Worm (Caenorhabditis elegans) whole organism, early embryonic: Measurements from ENCODE around the gene srh-28.

Experiments
- F13C5.2 ChIP-seq: sonication (generic microtip); optimal IDR thresholded peaks from 2 replicates; lab custom pipeline; 2017; ENCODE audit warnings: mild to moderate bottlenecking, missing genetic modification characterization, inconsistent platforms, missing compliant biosample characterization
- ama-1 ChIP-seq: fragments of 150-350 bp; optimal IDR thresholded peaks from 2 replicates; lab custom pipeline; 2014
- hmbx-1 ChIP-seq: sonication (generic microtip); optimal IDR thresholded peaks from 2 replicates; lab custom pipeline; 2016; ENCODE audit warnings: mild to moderate bottlenecking, missing genetic modification characterization, missing compliant biosample characterization
- sea-1 ChIP-seq: fragments of 200-800 bp; sonication (Bioruptor generic); conservative IDR thresholded peaks from 2 replicates; pipeline ENCODE4 v1.3.6; 2022; ENCODE audit warnings: missing genetic modification characterization, missing compliant biosample characterization
- tbx-37 ChIP-seq: fragments of 200-800 bp; sonication (Bioruptor generic); conservative IDR thresholded peaks from 2 replicates; pipeline ENCODE4 v1.3.6; 2022; ENCODE audit warnings: missing genetic modification reagents, missing genetic modification characterization, missing compliant biosample characterization

ce11 chrV:6762361-6762760, 13.2 kb downstream of the srh-28 start, which contains the start of gene T25F10.4:
- no peak for TF ChIP-seq F13C5.2 (tag; lab: Kevin White, UChicago)
- no peak for TF ChIP-seq hmbx-1
- no peak for TF ChIP-seq tbx-37 (GFP tag; lab: Robert Waterston, UW)
- no peak for TF ChIP-seq ama-1 (lab: Kevin White, UChicago)
- no peak for TF ChIP-seq sea-1 (GFP tag; lab: Robert Waterston, UW)
